Fruit fly (Drosophila melanogaster) whole organism, wandering third instar larva: ENCODE data around the gene CG42758.

ENCODE experiments used
- CG9705 ChIP-seq: fragments of 200-800 bp; sonication (Bioruptor generic); optimal IDR thresholded peaks from 2 replicates; lab custom pipeline; 2018; ENCODE audit warnings: missing biosample characterization, mild to moderate bottlenecking, missing genetic modification characterization
- CrebA ChIP-seq: fragments of 200-800 bp; sonication (Bioruptor generic); optimal IDR thresholded peaks from 2 replicates; lab custom pipeline; 2016; ENCODE audit warnings: missing biosample characterization, mild to moderate bottlenecking, missing genetic modification characterization, borderline replicate concordance
- Dfd ChIP-seq: fragments of >200 bp; optimal IDR thresholded peaks from 2 replicates; lab custom pipeline; 2017; ENCODE audit warnings: missing biosample characterization, missing genetic modification characterization
- HLH106 ChIP-seq: fragments of 200-800 bp; optimal IDR thresholded peaks from 3 replicates; lab custom pipeline; 2019; ENCODE audit warnings: missing biosample characterization, mild to moderate bottlenecking, missing genetic modification characterization, moderate library complexity
- Hr83 ChIP-seq: fragments of 200-300 bp; sonication (Bioruptor generic); optimal IDR thresholded peaks from 2 replicates; lab custom pipeline; 2016; ENCODE audit warnings: missing biosample characterization, mild to moderate bottlenecking, missing genetic modification characterization, moderate library complexity; ENCODE audit not compliant: poor library complexity, severe bottlenecking
- Jra ChIP-seq: sonication (Bioruptor generic); optimal IDR thresholded peaks from 2 replicates; lab custom pipeline; 2016; ENCODE audit warnings: missing biosample characterization, missing genetic modification characterization
- OdsH ChIP-seq: fragments of 200-800 bp; sonication (Bioruptor generic); optimal IDR thresholded peaks from 2 replicates; lab custom pipeline; 2016; ENCODE audit warnings: missing biosample characterization, mild to moderate bottlenecking, missing genetic modification characterization
- Rel ChIP-seq, 2 experiments: fragments of 200-800 bp; sonication (Bioruptor generic) in 1 of 2; optimal IDR thresholded peaks; 2 replicates in 1 of 2; 3 replicates in 1 of 2; lab custom pipeline; 2016 to 2019; ENCODE audit warnings: mild to moderate bottlenecking in 2 of 2, missing biosample characterization in 2 of 2, missing genetic modification characterization in 2 of 2, moderate library complexity in 1 of 2
- Sp1 ChIP-seq: fragments of 200-800 bp; sonication (Bioruptor generic); optimal IDR thresholded peaks from 3 replicates; lab custom pipeline; 2019; ENCODE audit warnings: missing biosample characterization, mild to moderate bottlenecking, missing genetic modification characterization, moderate library complexity
- Vsx2 ChIP-seq: fragments of 200-300, 225-300 bp; sonication (Bioruptor generic); optimal IDR thresholded peaks from 2 replicates; lab custom pipeline; 2018; ENCODE audit warnings: missing biosample characterization, missing genetic modification characterization; ENCODE audit not compliant: partially characterized antibody
- br ChIP-seq: fragments of 200-800 bp; sonication (Bioruptor generic); optimal IDR thresholded peaks from 2 replicates; lab custom pipeline; 2016; ENCODE audit warnings: missing biosample characterization, missing genetic modification characterization
- dl ChIP-seq, 2 experiments: fragments of 175-275, 200-275 bp in 1 of 2; fragments of 200-275 bp in 1 of 2; sonication (Bioruptor generic); optimal IDR thresholded peaks; lab custom pipeline; 2018; ENCODE audit warnings: mild to moderate bottlenecking in 2 of 2, missing biosample characterization in 2 of 2, missing genetic modification characterization in 2 of 2, moderate library complexity in 2 of 2; ENCODE audit not compliant: partially characterized antibody in 2 of 2, insufficient read depth in 1 of 2
- dmrt93B ChIP-seq: fragments of 200-800 bp; sonication (Bioruptor generic); optimal IDR thresholded peaks from 2 replicates; lab custom pipeline; 2018; ENCODE audit warnings: missing biosample characterization, mild to moderate bottlenecking, missing genetic modification characterization
- ey ChIP-seq: fragments of 200-800 bp; sonication (Bioruptor generic); optimal IDR thresholded peaks from 2 replicates; lab custom pipeline; 2016; ENCODE audit warnings: missing biosample characterization, missing genetic modification characterization
- foxo ChIP-seq, 2 experiments: fragments of 200-800 bp; sonication (Bioruptor generic); optimal IDR thresholded peaks; 2 replicates in 1 of 2; 3 replicates in 1 of 2; lab custom pipeline; 2016 to 2017; ENCODE audit warnings: missing biosample characterization in 2 of 2, missing genetic modification characterization in 2 of 2
- fru ChIP-seq: fragments of 200-800 bp; sonication (Bioruptor generic); optimal IDR thresholded peaks from 3 replicates; lab custom pipeline; 2016; ENCODE audit warnings: missing biosample characterization, mild to moderate bottlenecking, missing genetic modification characterization
- h ChIP-seq: fragments of 200-800 bp; sonication (Bioruptor generic); optimal IDR thresholded peaks from 3 replicates; lab custom pipeline; 2016; ENCODE audit warnings: missing biosample characterization, mild to moderate bottlenecking, missing genetic modification characterization
- pan ChIP-seq: fragments of >200 bp; optimal IDR thresholded peaks from 2 replicates; lab custom pipeline; 2017
- psq ChIP-seq: fragments of 200-800 bp; sonication (Bioruptor generic); optimal IDR thresholded peaks from 3 replicates; lab custom pipeline; 2017; ENCODE audit warnings: missing biosample characterization, mild to moderate bottlenecking, missing genetic modification characterization, moderate library complexity
- sv ChIP-seq: fragments of 200-800 bp; sonication (Bioruptor generic); optimal IDR thresholded peaks from 3 replicates; lab custom pipeline; 2016; ENCODE audit warnings: missing biosample characterization, missing genetic modification characterization
- tai ChIP-seq: sonication (Bioruptor generic); optimal IDR thresholded peaks from 2 replicates; lab custom pipeline; 2016; ENCODE audit warnings: missing biosample characterization, missing genetic modification characterization
- usp ChIP-seq: fragments of >200 bp; optimal IDR thresholded peaks from 2 replicates; lab custom pipeline; 2017; ENCODE audit warnings: missing biosample characterization, missing genetic modification characterization
- woc ChIP-seq: sonication (Bioruptor generic); optimal IDR thresholded peaks from 2 replicates; lab custom pipeline; 2016; ENCODE audit warnings: missing biosample characterization, mild to moderate bottlenecking, missing genetic modification characterization

Gene CG42758

dm6 chr3L:14611406-14612335, 44.4 kb downstream of the CG42758 start:
- TF ChIP-seq HLH106 (peak; percentile 65), dmrt93B (GFP tag; lab: Kevin White, UChicago) (no peak), psq (GFP tag; lab: Kevin White, UChicago) (peak; percentile 54), Sp1 (GFP tag; lab: Kevin White, UChicago) (peak; percentile 74), foxo (GFP tag; optimal IDR thresholded peaks at IDR 0.05; lab: Kevin White, UChicago) (peak in 1 of 2 experiments; percentile 36), fru (GFP tag; lab: Kevin White, UChicago) (no peak), Rel (GFP tag; optimal IDR thresholded peaks at IDR 0.05; lab: Kevin White, UChicago) (no peak), Rel (tag; optimal IDR thresholded peaks at IDR 0.05; lab: Kevin White, UChicago) (no peak), Vsx2 (GFP tag; lab: Kevin White, UChicago) (peak; percentile 66), pan (lab: Kevin White, UChicago) (no peak)
- TF ChIP-seq, all 38 proteins: peak for 5

dm6 chr3L:14612945-14613791, 45.9 kb downstream of the CG42758 start:
- TF ChIP-seq HLH106 (peak; percentile 6), foxo (GFP tag; optimal IDR thresholded peaks at IDR 0.05; lab: Kevin White, UChicago) (peak in 1 of 2 experiments; percentile 8), Vsx2 (GFP tag; lab: Kevin White, UChicago) (no peak), woc (peak; percentile 26), dl (GFP tag; optimal IDR thresholded peaks at IDR 0.05; lab: Kevin White, UChicago; ENCODE audit: insufficient read depth in 1 of 2, partially characterized antibody in 2 of 2) (peak in 1 of 2 experiments; percentile 23), Jra (GFP tag; lab: Kevin White, UChicago) (no peak), OdsH (GFP tag; lab: Kevin White, UChicago) (peak; percentile 7), tai (GFP tag; lab: Kevin White, UChicago) (no peak), ey (GFP tag; lab: Kevin White, UChicago) (peak; percentile 23), fru (GFP tag; lab: Kevin White, UChicago) (peak; percentile 20), sv (GFP tag; lab: Kevin White, UChicago) (no peak), CrebA (GFP tag; lab: Kevin White, UChicago) (no peak)

- peak; percentile 50 for TF ChIP-seq dmrt93B (GFP tag; lab: Kevin White, UChicago)
- peak; percentile 8 for TF ChIP-seq ey (GFP tag; lab: Kevin White, UChicago)
- no peak for TF ChIP-seq fru (GFP tag; lab: Kevin White, UChicago)
- no peak for TF ChIP-seq Rel (GFP tag; optimal IDR thresholded peaks at IDR 0.05; lab: Kevin White, UChicago)
- peak; percentile 58 for TF ChIP-seq Rel (tag; optimal IDR thresholded peaks at IDR 0.05; lab: Kevin White, UChicago)
- TF ChIP-seq Sp1 (GFP tag; lab: Kevin White, UChicago): peak; percentile 53
- TF ChIP-seq usp (GFP tag; lab: Kevin White, UChicago): no peak
- peak; percentile 43 to 44 for TF ChIP-seq dl (GFP tag; optimal IDR thresholded peaks at IDR 0.05; lab: Kevin White, UChicago; ENCODE audit: insufficient read depth in 1 of 2, partially characterized antibody in 2 of 2)
- TF ChIP-seq br (GFP tag; lab: Kevin White, UChicago): peak; percentile 47
- TF ChIP-seq CG9705 (GFP tag; lab: Kevin White, UChicago): peak; percentile 22
- peak in 1 of 2 experiments; percentile 55 for TF ChIP-seq foxo (GFP tag; optimal IDR thresholded peaks at IDR 0.05; lab: Kevin White, UChicago)
- peak; percentile 63 for TF ChIP-seq psq (GFP tag; lab: Kevin White, UChicago)
- TF ChIP-seq h (GFP tag; lab: Kevin White, UChicago): peak; percentile 27
- no peak for TF ChIP-seq Dfd (GFP tag; lab: Kevin White, UChicago)
- TF ChIP-seq OdsH (GFP tag; lab: Kevin White, UChicago): peak; percentile 25
- TF ChIP-seq HLH106: peak; percentile 68
- no peak for TF ChIP-seq Hr83 (GFP tag; lab: Kevin White, UChicago)
- peak; percentile 57 for TF ChIP-seq CrebA (GFP tag; lab: Kevin White, UChicago)
- TF ChIP-seq woc: no peak
- TF ChIP-seq, all 38 proteins: peak for 13
Measured at dm6 chr3L:14613792-14614677, 46.8 kb downstream of the CG42758 start, which contains the start of gene shd. Gene shd (plus strand): TSS chr3L:14614458.
